Worm (Caenorhabditis elegans): ENCODE results near the gene T09F5.20.
"Not testable (repeated sequence)": the region's sequence is repeated elsewhere in the genome, so short reads cannot be mapped to it uniquely, and the experiment has no call there.

Gene T09F5.20

ce11 chrV:15127413-15127812 lies 20.3 kb downstream of the T09F5.20 start, which contains the start of gene srj-27:
Gene srj-27, minus strand, starts transcription at chrV:15127513.
- TF ChIP-seq sem-2 (GFP tag; optimal IDR thresholded peaks at IDR 0.05) (no peak), mls-2 (tag; optimal IDR thresholded peaks at IDR 0.05) (no peak), hlh-1 (tag; optimal IDR thresholded peaks at IDR 0.05) (no peak), cnd-1 (tag; optimal IDR thresholded peaks at IDR 0.05) (no peak), mab-5 (tag; optimal IDR thresholded peaks at IDR 0.05) (no peak), snpc-4 (tag; optimal IDR thresholded peaks at IDR 0.05) (no peak), ztf-11 (tag; optimal IDR thresholded peaks at IDR 0.05) (no peak), blmp-1 (tag; optimal IDR thresholded peaks at IDR 0.05) (no peak), nhr-237 (tag; optimal IDR thresholded peaks at IDR 0.05) (no peak), zip-8 (tag; optimal IDR thresholded peaks at IDR 0.05) (no peak), nhr-12 (tag; optimal IDR thresholded peaks at IDR 0.05) (no peak), nhr-28 (tag; optimal IDR thresholded peaks at IDR 0.05) (no peak), nhr-2 (tag; optimal IDR thresholded peaks at IDR 0.05) (no peak)

ce11 chrV:15125162-15125561 lies 22.5 kb downstream of the T09F5.20 start, which contains the start of gene ugt-30:
Gene ugt-30, minus strand, starts transcription at chrV:15125262.
- TF ChIP-seq tbx-8 (GFP tag; optimal IDR thresholded peaks at IDR 0.05); ztf-11 (tag; optimal IDR thresholded peaks at IDR 0.05); nhr-12 (tag; optimal IDR thresholded peaks at IDR 0.05): not testable (repeated sequence)

ce11 chrV:15119517-15119916 lies 28.2 kb downstream of the T09F5.20 start, which contains the start of gene flor-1:
Gene flor-1, minus strand, starts transcription at chrV:15119617.
- TF ChIP-seq sptf-1 (tag; optimal IDR thresholded peaks at IDR 0.05) (no peak), nhr-28 (tag; optimal IDR thresholded peaks at IDR 0.05) (no peak), M03D4.4 (tag; optimal IDR thresholded peaks at IDR 0.05) (no peak), lin-32 (GFP tag; optimal IDR thresholded peaks at IDR 0.05) (no peak), unc-120 (tag; optimal IDR thresholded peaks at IDR 0.05; ENCODE audit: poor library complexity, severe bottlenecking) (no peak), unc-62 (GFP tag; optimal IDR thresholded peaks at IDR 0.05) (no peak), ceh-39 (tag; optimal IDR thresholded peaks at IDR 0.05) (no peak), cnd-1 (tag; optimal IDR thresholded peaks at IDR 0.05) (no peak), ceh-43 (GFP tag; optimal IDR thresholded peaks at IDR 0.05) (no peak), hlh-1 (tag; optimal IDR thresholded peaks at IDR 0.05) (no peak), ceh-83 (GFP tag; optimal IDR thresholded peaks at IDR 0.05) (no peak), unc-39 (tag; optimal IDR thresholded peaks at IDR 0.05) (no peak), ces-1 (GFP tag; optimal IDR thresholded peaks at IDR 0.05) (no peak), nhr-12 (tag; optimal IDR thresholded peaks at IDR 0.05) (no peak)

- TF ChIP-seq nhr-12 (tag; optimal IDR thresholded peaks at IDR 0.05); sem-2 (GFP tag; optimal IDR thresholded peaks at IDR 0.05); nhr-2 (tag; optimal IDR thresholded peaks at IDR 0.05): not testable (repeated sequence)
Measured at ce11 chrV:15115968-15116367, 31.7 kb downstream of the T09F5.20 start, which contains the start of gene T01G5.8. Gene T01G5.8, plus strand, starts transcription at chrV:15116268.

- TF ChIP-seq nhr-28 (tag; optimal IDR thresholded peaks at IDR 0.05), result no peak
- TF ChIP-seq snpc-4 (tag; optimal IDR thresholded peaks at IDR 0.05), result no peak
- no peak for TF ChIP-seq flh-1 (GFP tag; optimal IDR thresholded peaks at IDR 0.05)
- no peak for TF ChIP-seq hlh-1 (tag; optimal IDR thresholded peaks at IDR 0.05)
- TF ChIP-seq ceh-83 (GFP tag; optimal IDR thresholded peaks at IDR 0.05), result no peak
- TF ChIP-seq lsy-2 (tag; optimal IDR thresholded peaks at IDR 0.05), result no peak
- no peak for TF ChIP-seq M03D4.4 (tag; optimal IDR thresholded peaks at IDR 0.05)
- TF ChIP-seq lin-32 (GFP tag; optimal IDR thresholded peaks at IDR 0.05), result no peak
- no peak for TF ChIP-seq elt-3 (tag; optimal IDR thresholded peaks at IDR 0.05)
- TF ChIP-seq mls-2 (tag; optimal IDR thresholded peaks at IDR 0.05), result no peak
- no peak for TF ChIP-seq nhr-12 (tag; optimal IDR thresholded peaks at IDR 0.05)
- TF ChIP-seq sptf-1 (tag; optimal IDR thresholded peaks at IDR 0.05), result no peak
- TF ChIP-seq ceh-39 (tag; optimal IDR thresholded peaks at IDR 0.05), result no peak
- TF ChIP-seq mep-1 (tag; optimal IDR thresholded peaks at IDR 0.05), result no peak
Measured at ce11 chrV:15113992-15114391, 33.7 kb downstream of the T09F5.20 start, which contains the start of gene T01G5.6. Gene T01G5.6, minus strand, starts transcription at chrV:15114092.

ce11 chrV:15111660-15112059 lies 36.0 kb downstream of the T09F5.20 start, which contains the start of gene T01G5.7:
Gene T01G5.7, plus strand, starts transcription at chrV:15111960.
- TF ChIP-seq nhr-76 (tag; optimal IDR thresholded peaks at IDR 0.05) (no peak), bed-3 (GFP tag; optimal IDR thresholded peaks at IDR 0.05) (no peak), hlh-1 (tag; optimal IDR thresholded peaks at IDR 0.05) (no peak), ham-2 (GFP tag; optimal IDR thresholded peaks at IDR 0.05) (no peak), sem-2 (GFP tag; optimal IDR thresholded peaks at IDR 0.05) (no peak), sptf-1 (tag; optimal IDR thresholded peaks at IDR 0.05) (no peak), unc-120 (tag; optimal IDR thresholded peaks at IDR 0.05; ENCODE audit: poor library complexity, severe bottlenecking) (no peak), blmp-1 (tag; optimal IDR thresholded peaks at IDR 0.05) (no peak), cnd-1 (tag; optimal IDR thresholded peaks at IDR 0.05) (no peak), mab-5 (tag; optimal IDR thresholded peaks at IDR 0.05) (no peak), ces-1 (GFP tag; optimal IDR thresholded peaks at IDR 0.05) (no peak), mls-2 (tag; optimal IDR thresholded peaks at IDR 0.05) (no peak), nhr-28 (tag; optimal IDR thresholded peaks at IDR 0.05) (no peak), flh-1 (GFP tag; optimal IDR thresholded peaks at IDR 0.05) (no peak), snpc-4 (tag; optimal IDR thresholded peaks at IDR 0.05) (no peak), unc-39 (tag; optimal IDR thresholded peaks at IDR 0.05) (no peak), elt-3 (tag; optimal IDR thresholded peaks at IDR 0.05) (no peak), elt-1 (tag; optimal IDR thresholded peaks at IDR 0.05; ENCODE audit: borderline replicate concordance, insufficient read depth) (no peak), ceh-43 (GFP tag; optimal IDR thresholded peaks at IDR 0.05) (no peak)

Data from whole organism, mixed stage, embryonic.